Worm (Caenorhabditis elegans): Measurements from ENCODE around the gene mig-15.
A peak's percentile ranks its signal among the peaks of the same experiment; 100 is the strongest.

The mig-15 gene

DNA sequence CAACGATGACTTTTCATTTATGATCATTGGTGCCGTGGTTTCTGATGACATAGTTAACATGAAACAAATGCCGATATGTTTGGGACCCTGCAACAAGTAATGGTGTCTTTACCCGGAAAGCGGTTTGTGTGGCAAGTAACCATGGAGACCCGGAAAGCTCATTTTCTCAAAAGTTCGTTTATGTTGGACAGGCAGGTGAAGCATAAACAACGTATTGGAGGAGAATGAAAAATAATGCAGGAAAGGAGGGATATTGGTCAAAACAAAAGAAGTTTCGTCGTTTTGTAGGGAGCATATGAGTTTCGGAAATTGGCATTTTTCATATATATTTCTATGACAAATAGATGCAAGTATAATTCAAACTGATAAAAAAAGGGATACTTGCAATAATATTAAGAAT lies 42.0 kb downstream of the mig-15 start, which contains the start of gene dyf-6:
Gene dyf-6 (minus strand): TSS at position 101 of the 400 bp plus-strand sequence.
- TF ChIP-seq F13H6.1 (tag; optimal IDR thresholded peaks at IDR 0.05), result no peak

DNA sequence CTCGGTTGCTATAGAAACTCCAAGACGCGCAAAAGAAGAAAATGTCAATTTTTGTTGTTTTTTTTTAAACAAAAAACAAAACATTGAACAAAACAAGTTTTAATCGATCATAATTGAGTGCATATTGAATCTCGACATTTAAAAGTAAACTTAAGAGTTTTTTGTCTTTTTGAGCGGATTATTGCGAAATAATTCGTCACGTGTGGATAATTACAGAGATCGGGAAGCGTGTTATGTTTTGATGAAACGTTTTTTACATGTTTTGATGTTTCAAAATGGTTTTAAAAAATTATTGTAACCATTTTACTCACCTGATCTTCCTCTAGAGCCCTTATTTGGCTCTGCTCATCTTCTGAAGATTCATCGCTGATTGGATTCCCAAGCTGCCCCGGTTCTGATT lies 42.5 kb downstream of the mig-15 start:
- TF ChIP-seq mab-5 (tag; optimal IDR thresholded peaks at IDR 0.05) (no peak), sma-9 (GFP tag; optimal IDR thresholded peaks at IDR 0.05) (peak; percentile 13), sma-9 (tag; optimal IDR thresholded peaks at IDR 0.05) (no peak), C34F6.9 (tag; optimal IDR thresholded peaks at IDR 0.05) (peak; percentile 18)

DNA sequence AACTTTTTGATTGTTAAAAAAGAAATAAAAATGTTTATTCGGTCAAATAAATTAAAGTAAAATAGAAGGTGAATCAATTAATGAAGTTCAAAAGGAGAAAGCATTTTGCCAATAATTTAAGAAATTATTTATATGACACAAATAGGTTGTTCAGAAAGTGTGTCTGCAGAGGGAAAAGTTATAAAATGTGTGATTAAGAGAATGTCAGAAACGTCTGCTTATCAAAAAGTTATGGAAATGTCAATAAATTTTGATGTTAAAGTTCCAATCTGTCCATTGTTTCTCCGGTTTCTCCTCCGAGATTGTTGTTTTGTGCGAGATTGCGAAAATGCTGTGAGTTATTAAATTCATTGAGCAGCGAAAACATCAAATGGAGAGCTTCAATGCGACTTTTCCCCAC lies 48.8 kb downstream of the mig-15 start, which contains the start of gene rme-4:
Gene rme-4 (minus strand): TSS at position 168 of the 400 bp plus-strand sequence.
- TF ChIP-seq lin-13 (GFP tag; optimal IDR thresholded peaks at IDR 0.05) (no peak), fos-1 (tag; optimal IDR thresholded peaks at IDR 0.05) (peak; percentile 45)

DNA sequence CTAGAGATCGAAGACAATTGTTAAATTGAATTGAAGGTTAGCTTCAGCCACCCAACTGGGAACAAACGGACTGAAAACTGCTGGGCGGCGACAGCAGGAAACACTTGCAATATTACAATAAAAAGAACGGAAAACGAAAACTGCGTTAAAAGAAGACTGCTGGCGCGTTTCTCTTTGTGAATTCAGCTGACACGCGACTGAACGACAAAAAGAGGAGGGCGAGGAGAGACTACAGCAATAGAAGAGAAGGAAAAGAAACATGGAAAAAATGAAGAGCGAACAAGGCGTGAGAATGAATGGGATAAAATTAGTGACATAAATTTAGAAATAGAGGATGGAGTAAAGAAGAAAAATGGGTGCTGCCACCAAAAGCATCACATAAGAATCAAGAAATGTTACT lies 50.8 kb downstream of the mig-15 start:
- TF ChIP-seq nhr-25 (tag; optimal IDR thresholded peaks at IDR 0.05), result peak; percentile 95
- TF ChIP-seq egl-27 (tag; optimal IDR thresholded peaks at IDR 0.05), result peak; percentile 88
- TF ChIP-seq sma-3 (GFP tag; optimal IDR thresholded peaks at IDR 0.05), result peak; percentile 90
- peak; percentile 31 for TF ChIP-seq nhr-237 (tag; optimal IDR thresholded peaks at IDR 0.05)
- no peak for TF ChIP-seq elt-3 (tag; optimal IDR thresholded peaks at IDR 0.05)
- peak; percentile 49 for TF ChIP-seq zag-1 (tag; optimal IDR thresholded peaks at IDR 0.05)
- TF ChIP-seq nhr-12 (tag; optimal IDR thresholded peaks at IDR 0.05), result no peak
- peak; percentile 20 for TF ChIP-seq nhr-77 (tag; optimal IDR thresholded peaks at IDR 0.05)
- TF ChIP-seq ama-1 (optimal IDR thresholded peaks at IDR 0.05), result peak; percentile 28
- TF ChIP-seq nhr-129 (tag; optimal IDR thresholded peaks at IDR 0.05), result peak; percentile 90
- TF ChIP-seq skn-1 (tag; optimal IDR thresholded peaks at IDR 0.05), result no peak
- no peak for TF ChIP-seq ztf-11 (tag; optimal IDR thresholded peaks at IDR 0.05)
- no peak for TF ChIP-seq nhr-23 (tag; optimal IDR thresholded peaks at IDR 0.05)
- TF ChIP-seq ZK546.5 (tag; optimal IDR thresholded peaks at IDR 0.05), result no peak
- TF ChIP-seq sem-4 (tag; optimal IDR thresholded peaks at IDR 0.05), result peak; percentile 93
- peak; percentile 86 for TF ChIP-seq fos-1 (tag; optimal IDR thresholded peaks at IDR 0.05)
- TF ChIP-seq F13H6.1 (tag; optimal IDR thresholded peaks at IDR 0.05), result peak; percentile 93
- TF ChIP-seq snpc-4 (tag; optimal IDR thresholded peaks at IDR 0.05), result peak; percentile 72
- peak; percentile 94 for TF ChIP-seq C34F6.9 (tag; optimal IDR thresholded peaks at IDR 0.05)
- peak; percentile 90 for TF ChIP-seq nhr-6 (tag; optimal IDR thresholded peaks at IDR 0.05)
- peak; percentile 18 for TF ChIP-seq dmd-4 (tag; optimal IDR thresholded peaks at IDR 0.05)
- peak; percentile 52 for TF ChIP-seq blmp-1 (tag; optimal IDR thresholded peaks at IDR 0.05; ENCODE audit: insufficient read depth)
- TF ChIP-seq ceh-82 (tag; optimal IDR thresholded peaks at IDR 0.05), result peak; percentile 19
- peak; percentile 56 for TF ChIP-seq unc-55 (GFP tag; optimal IDR thresholded peaks at IDR 0.05)
- no peak for TF ChIP-seq mbf-1 (tag; optimal IDR thresholded peaks at IDR 0.05)
- TF ChIP-seq unc-39 (tag; optimal IDR thresholded peaks at IDR 0.05), result no peak
- peak in 1 of 2 experiments; percentile 90 for TF ChIP-seq mdl-1 (tag; optimal IDR thresholded peaks at IDR 0.05)
- TF ChIP-seq lin-13 (GFP tag; optimal IDR thresholded peaks at IDR 0.05), result peak; percentile 91
- no peak for TF ChIP-seq R02D3.7 (tag; optimal IDR thresholded peaks at IDR 0.05)
- no peak for TF ChIP-seq nhr-11 (tag; optimal IDR thresholded peaks at IDR 0.05)
- TF ChIP-seq nhr-10 (tag; optimal IDR thresholded peaks at IDR 0.05), result no peak
- TF ChIP-seq lin-39 (tag; optimal IDR thresholded peaks at IDR 0.05), result no peak
- peak; percentile 87 for TF ChIP-seq ztf-4 (tag; optimal IDR thresholded peaks at IDR 0.05)
- peak; percentile 78 to 94 for TF ChIP-seq lsy-2 (tag; optimal IDR thresholded peaks at IDR 0.05)
- no peak for TF ChIP-seq Y55F3AM.14 (GFP tag; optimal IDR thresholded peaks at IDR 0.05)
- TF ChIP-seq crh-2 (tag; optimal IDR thresholded peaks at IDR 0.05), result peak; percentile 97
- no peak for TF ChIP-seq ceh-16 (tag; optimal IDR thresholded peaks at IDR 0.05)
- no peak for TF ChIP-seq peb-1 (tag; optimal IDR thresholded peaks at IDR 0.05)
- TF ChIP-seq nhr-21 (tag; optimal IDR thresholded peaks at IDR 0.05), result peak; percentile 91
- TF ChIP-seq gmeb-1 (tag; optimal IDR thresholded peaks at IDR 0.05), result peak; percentile 85
- peak; percentile 71 for TF ChIP-seq lin-11 (tag; optimal IDR thresholded peaks at IDR 0.05)
- peak; percentile 96 for TF ChIP-seq sma-9 (GFP tag; optimal IDR thresholded peaks at IDR 0.05)
- TF ChIP-seq sma-9 (tag; optimal IDR thresholded peaks at IDR 0.05), result no peak
- TF ChIP-seq mab-5 (tag; optimal IDR thresholded peaks at IDR 0.05), result peak; percentile 94
- peak; percentile 76 for TF ChIP-seq unc-62 (GFP tag; optimal IDR thresholded peaks at IDR 0.05)
- no peak for TF ChIP-seq ztf-1 (GFP tag; conservative IDR thresholded peaks at IDR 0.05)
- TF ChIP-seq aly-2 (tag; optimal IDR thresholded peaks at IDR 0.05), result no peak
- TF ChIP-seq alr-1 (tag; optimal IDR thresholded peaks at IDR 0.05), result no peak
- no peak for TF ChIP-seq elt-1 (tag; optimal IDR thresholded peaks at IDR 0.05)

All from whole organism, L2 larva.